Fruit fly (Drosophila melanogaster) whole organism, larva: Measurements from ENCODE around the gene vn.
A peak's percentile ranks its signal among the peaks of the same experiment; 100 is the strongest.

Source experiments
- noc ChIP-seq: fragments of 200-800 bp; sonication (Bioruptor generic); optimal IDR thresholded peaks from 3 replicates; lab custom pipeline; 2019; ENCODE audit warnings: missing biosample characterization, mild to moderate bottlenecking, missing genetic modification characterization, moderate library complexity

Gene vn

DNA sequence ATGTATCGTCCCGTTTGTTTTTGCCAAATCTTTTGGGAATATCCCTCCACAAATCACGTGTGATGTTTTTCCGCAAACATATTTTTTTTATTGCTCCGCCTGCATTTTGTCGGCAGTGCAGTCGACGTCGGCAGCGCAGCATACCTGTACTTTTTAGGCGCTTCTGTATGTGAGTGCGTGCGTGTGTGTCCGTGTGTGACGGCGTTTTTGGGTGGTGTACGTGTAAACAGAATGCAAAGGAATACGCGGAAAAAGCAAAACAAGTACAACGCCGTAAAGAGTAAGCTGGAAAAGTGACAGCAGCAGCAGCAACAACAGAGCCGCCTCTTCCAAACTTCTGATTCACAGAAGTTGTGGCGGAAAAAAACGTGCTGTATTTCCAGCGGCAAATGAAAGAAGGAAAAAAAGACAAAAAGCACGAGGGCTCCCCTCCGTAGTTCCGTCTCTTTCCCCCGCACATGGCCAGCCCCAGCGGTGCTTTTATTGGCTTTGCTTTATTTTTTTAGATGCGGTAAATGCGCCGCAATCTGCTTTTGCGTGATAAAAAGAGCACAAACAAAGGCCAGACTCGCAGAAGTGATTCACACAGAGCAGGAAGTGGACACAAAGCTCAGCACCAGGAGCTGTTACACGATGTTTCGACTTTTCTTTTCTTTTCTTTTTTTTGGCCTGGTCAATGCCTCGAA, 75.2 kb downstream of the vn start:
- no peak for TF ChIP-seq noc (tag; lab: Kevin White, UChicago)

DNA sequence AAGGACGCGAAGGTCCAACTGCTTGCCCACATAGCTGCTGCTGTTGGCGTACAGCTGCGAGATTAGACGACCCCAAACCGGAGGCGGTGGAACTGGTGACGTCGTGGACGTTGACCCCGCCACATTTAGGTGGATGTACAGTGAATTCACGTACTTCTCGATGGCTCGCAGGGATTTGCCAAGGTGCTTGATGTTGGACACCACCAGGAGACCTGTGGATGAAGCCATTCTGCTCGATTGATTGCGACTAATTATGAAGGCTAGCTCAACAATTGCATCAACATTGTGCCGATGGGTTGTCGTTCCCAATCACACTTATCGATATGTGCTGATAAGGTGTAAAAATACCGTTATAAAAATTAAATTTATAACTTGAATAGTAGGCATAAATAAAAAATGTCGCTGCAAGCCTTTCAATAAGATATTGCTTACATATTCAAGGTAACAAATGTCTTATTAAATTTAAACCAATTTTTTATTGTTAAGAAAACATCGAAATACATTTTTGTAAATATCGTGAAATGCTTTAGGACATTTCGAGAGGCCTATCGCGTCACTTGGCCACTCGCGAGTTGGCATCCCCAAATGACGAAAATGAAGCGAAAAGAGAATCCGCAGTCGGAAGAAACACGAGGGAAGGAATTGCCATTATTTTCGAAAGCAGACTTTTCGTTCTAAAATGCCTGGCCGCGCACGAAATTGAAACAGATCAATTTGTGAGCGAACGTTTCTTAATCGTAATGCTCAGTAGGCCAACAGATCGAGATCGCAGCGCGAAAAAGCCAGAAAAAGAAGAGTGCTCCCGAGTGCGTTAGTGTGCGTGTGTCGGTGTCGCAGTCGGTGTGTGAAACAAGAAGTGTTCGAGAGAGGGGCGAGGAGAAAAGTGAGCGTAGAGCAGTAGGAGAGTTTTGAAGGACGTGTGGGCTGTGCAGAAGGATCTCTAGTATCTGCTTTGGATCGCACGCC, 76.6 kb downstream of the vn start, which contains the start of the genes Ppat-Dpck and scny:
Gene Ppat-Dpck (minus strand): TSS at position 263 of the 966 bp plus-strand sequence.
Gene scny (plus strand): TSS at position 471 of the 966 bp plus-strand sequence.
- peak; percentile 17 for TF ChIP-seq noc (tag; lab: Kevin White, UChicago)

DNA sequence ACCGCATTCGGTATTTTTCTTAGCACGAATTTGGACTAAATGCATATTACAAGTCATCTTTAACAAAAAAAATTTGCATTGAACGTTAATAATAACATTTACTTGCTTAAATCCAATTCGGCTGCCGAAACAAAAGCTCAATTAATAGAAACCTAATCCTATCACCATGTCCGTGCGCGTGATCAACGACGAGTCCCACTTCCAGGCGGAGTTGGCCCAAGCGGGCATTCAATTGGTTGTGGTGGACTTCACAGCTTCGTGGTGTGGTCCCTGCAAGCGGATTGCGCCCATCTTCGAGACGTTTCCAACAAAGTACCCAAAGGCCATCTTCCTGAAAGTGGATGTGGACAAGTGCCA, 79.6 kb downstream of the vn start, which contains the start of gene Txl:
Gene Txl (plus strand): TSS at position 3 of the 357 bp plus-strand sequence.
- TF ChIP-seq noc (tag; lab: Kevin White, UChicago) = no peak

DNA sequence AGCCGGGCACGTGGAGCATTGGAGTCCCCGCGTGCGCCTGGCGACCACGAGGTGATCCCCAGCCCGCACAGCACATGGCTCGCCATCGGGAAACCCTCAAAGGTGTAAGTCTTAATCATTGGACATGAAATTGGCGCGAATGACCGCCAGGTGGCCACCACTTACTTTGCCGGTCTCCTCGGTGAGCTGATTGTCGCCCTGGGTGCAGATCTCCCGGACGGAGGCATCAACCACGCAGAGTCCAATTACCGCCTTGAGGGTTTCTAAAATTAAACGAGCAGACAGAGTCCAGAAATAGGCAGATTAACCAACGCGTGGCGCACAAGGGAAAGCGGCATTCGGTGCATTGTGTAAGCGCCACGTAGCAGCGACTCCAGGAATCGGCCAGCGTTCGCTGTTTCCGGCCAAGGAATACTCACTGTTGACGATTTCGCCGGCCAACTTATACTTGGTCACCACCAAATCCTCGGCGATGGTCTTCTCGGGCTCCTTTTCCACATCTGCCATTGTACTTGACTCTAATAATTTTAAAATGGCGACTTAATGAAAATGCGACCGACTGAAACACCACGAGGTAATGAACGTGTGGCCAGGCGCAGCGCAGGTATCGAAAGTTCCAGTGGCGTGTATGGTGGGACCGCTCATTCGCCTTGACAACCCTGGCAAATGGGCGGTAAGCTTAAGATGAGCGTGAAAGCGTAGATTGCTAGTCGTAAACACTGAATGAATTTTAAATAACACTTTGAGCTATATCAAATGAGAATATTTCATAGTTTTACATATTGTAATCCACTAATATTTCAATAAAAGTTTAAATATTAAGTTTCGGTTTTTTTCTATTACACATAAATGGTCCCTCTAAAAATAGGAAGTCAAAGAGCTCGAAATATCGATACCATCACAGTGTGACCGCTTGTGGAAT, 80.3 kb downstream of the vn start, which contains the start of gene CG10576:
Gene CG10576 (minus strand): TSS at position 781 of the 922 bp plus-strand sequence.
- no peak for TF ChIP-seq noc (tag; lab: Kevin White, UChicago)
